Worm (Caenorhabditis elegans) whole organism, mixed stage, embryonic: ENCODE measurements around the gene myo-2.
A peak's percentile ranks its signal among the peaks of the same experiment; 100 is the strongest.

Source experiments
- M03D4.4 ChIP-seq: sonication (generic microtip); optimal IDR thresholded peaks from 2 replicates; lab custom pipeline; 2017; ENCODE audit warnings: mild to moderate bottlenecking, missing genetic modification characterization, missing compliant biosample characterization
- bed-3 ChIP-seq: fragments of 200-800 bp; sonication (Bioruptor generic); optimal IDR thresholded peaks from 3 replicates; lab custom pipeline; 2018; ENCODE audit warnings: mild to moderate bottlenecking, missing genetic modification characterization, moderate library complexity, missing compliant biosample characterization
- blmp-1 ChIP-seq: fragments of 150-350 bp; optimal IDR thresholded peaks from 2 replicates; lab custom pipeline; 2014; ENCODE audit warnings: missing biosample characterization, missing genetic modification characterization
- ceh-39 ChIP-seq: fragments of 150-350 bp; optimal IDR thresholded peaks from 2 replicates; lab custom pipeline; 2014; ENCODE audit warnings: missing biosample characterization, missing genetic modification characterization
- ceh-43 ChIP-seq: fragments of 200-800 bp; sonication (Bioruptor generic); optimal IDR thresholded peaks from 2 replicates; lab custom pipeline; 2018; ENCODE audit warnings: mild to moderate bottlenecking, missing genetic modification characterization, moderate library complexity, missing compliant biosample characterization
- ceh-83 ChIP-seq: fragments of 200-800 bp; sonication (Bioruptor generic); optimal IDR thresholded peaks from 2 replicates; lab custom pipeline; 2018; ENCODE audit warnings: mild to moderate bottlenecking, missing genetic modification characterization, missing compliant biosample characterization
- ces-1 ChIP-seq: fragments of 150-350 bp; optimal IDR thresholded peaks from 2 replicates; lab custom pipeline; 2014; ENCODE audit warnings: missing biosample characterization, missing genetic modification reagents, missing genetic modification characterization
- cnd-1 ChIP-seq: fragments of 200-800 bp; sonication (Bioruptor generic); optimal IDR thresholded peaks from 2 replicates; lab custom pipeline; 2018; ENCODE audit warnings: mild to moderate bottlenecking, missing genetic modification characterization, missing compliant biosample characterization
- drap-1 ChIP-seq: fragments of 200-800 bp; sonication (Bioruptor generic); optimal IDR thresholded peaks from 3 replicates; lab custom pipeline; 2018; ENCODE audit warnings: mild to moderate bottlenecking, missing genetic modification characterization, missing compliant biosample characterization
- elt-1 ChIP-seq: sonication (generic microtip); optimal IDR thresholded peaks from 2 replicates; lab custom pipeline; 2017; ENCODE audit warnings: missing genetic modification characterization, mild to moderate bottlenecking, missing compliant biosample characterization, antibody characterized with exemption, moderate library complexity, borderline replicate concordance; ENCODE audit not compliant: insufficient read depth
- elt-3 ChIP-seq: fragments of 150-350 bp; optimal IDR thresholded peaks from 2 replicates; lab custom pipeline; 2014; ENCODE audit warnings: missing biosample characterization, missing genetic modification characterization
- flh-1 ChIP-seq: fragments of 200-800 bp; sonication (Bioruptor generic); optimal IDR thresholded peaks from 2 replicates; lab custom pipeline; 2018; ENCODE audit warnings: mild to moderate bottlenecking, missing genetic modification characterization, moderate library complexity, missing compliant biosample characterization
- ham-2 ChIP-seq: fragments of 200-800 bp; sonication (Bioruptor generic); optimal IDR thresholded peaks from 2 replicates; lab custom pipeline; 2018; ENCODE audit warnings: mild to moderate bottlenecking, missing genetic modification characterization, missing compliant biosample characterization
- hlh-1 ChIP-seq: fragments of 150-350 bp; optimal IDR thresholded peaks from 2 replicates; lab custom pipeline; 2014; ENCODE audit warnings: missing biosample characterization, missing genetic modification reagents, missing genetic modification characterization
- lin-13 ChIP-seq: fragments of 150-350 bp; optimal IDR thresholded peaks from 2 replicates; lab custom pipeline; 2014; ENCODE audit warnings: missing biosample characterization, missing genetic modification characterization
- lin-32 ChIP-seq: fragments of 200-800 bp; sonication (Bioruptor generic); optimal IDR thresholded peaks from 2 replicates; lab custom pipeline; 2018; ENCODE audit warnings: mild to moderate bottlenecking, missing genetic modification characterization, missing compliant biosample characterization
- lsy-2 ChIP-seq: fragments of 150-350 bp; optimal IDR thresholded peaks from 2 replicates; lab custom pipeline; 2014; ENCODE audit warnings: missing biosample characterization, missing genetic modification characterization
- mab-5 ChIP-seq: fragments of 150-350 bp; optimal IDR thresholded peaks from 2 replicates; lab custom pipeline; 2014; ENCODE audit warnings: missing biosample characterization, missing genetic modification characterization
- mep-1 ChIP-seq: fragments of 150-350 bp; optimal IDR thresholded peaks from 2 replicates; lab custom pipeline; 2017; ENCODE audit warnings: missing biosample characterization, missing genetic modification reagents, missing genetic modification characterization, inconsistent platforms
- mls-2 ChIP-seq: sonication (generic microtip); optimal IDR thresholded peaks from 2 replicates; lab custom pipeline; 2016; ENCODE audit warnings: mild to moderate bottlenecking, missing genetic modification characterization, moderate library complexity, missing compliant biosample characterization
- nhr-12 ChIP-seq: fragments of 150-350 bp; optimal IDR thresholded peaks from 2 replicates; lab custom pipeline; 2014; ENCODE audit warnings: missing biosample characterization, missing genetic modification characterization
- nhr-2 ChIP-seq: fragments of 150-350 bp; optimal IDR thresholded peaks from 2 replicates; lab custom pipeline; 2014; ENCODE audit warnings: missing biosample characterization, missing genetic modification characterization
- nhr-237 ChIP-seq: fragments of 150-350 bp; optimal IDR thresholded peaks from 2 replicates; lab custom pipeline; 2014; ENCODE audit warnings: missing biosample characterization, missing genetic modification characterization
- nhr-28 ChIP-seq: fragments of 150-350 bp; optimal IDR thresholded peaks from 2 replicates; lab custom pipeline; 2014; ENCODE audit warnings: missing biosample characterization, missing genetic modification characterization
- nhr-76 ChIP-seq: sonication (generic microtip); optimal IDR thresholded peaks from 2 replicates; lab custom pipeline; 2017; ENCODE audit warnings: missing biosample characterization, missing genetic modification characterization
- pha-4 ChIP-seq: fragments of 150-350 bp; optimal IDR thresholded peaks from 2 replicates; lab custom pipeline; 2018; ENCODE audit warnings: missing biosample characterization, missing genetic modification reagents, missing genetic modification characterization
- sem-2 ChIP-seq: fragments of 200-800 bp; sonication (Bioruptor generic); optimal IDR thresholded peaks from 2 replicates; lab custom pipeline; 2018; ENCODE audit warnings: mild to moderate bottlenecking, missing genetic modification characterization, missing compliant biosample characterization
- snpc-4 ChIP-seq: fragments of 150-350 bp; optimal IDR thresholded peaks from 2 replicates; lab custom pipeline; 2014; ENCODE audit warnings: missing biosample characterization, missing genetic modification characterization
- sptf-1 ChIP-seq: sonication (generic microtip); optimal IDR thresholded peaks from 2 replicates; lab custom pipeline; 2017; ENCODE audit warnings: mild to moderate bottlenecking, missing genetic modification characterization, moderate library complexity, missing compliant biosample characterization
- tbx-8 ChIP-seq: fragments of 200-800 bp; sonication (Bioruptor generic); optimal IDR thresholded peaks from 2 replicates; lab custom pipeline; 2018; ENCODE audit warnings: mild to moderate bottlenecking, missing genetic modification characterization, moderate library complexity, missing compliant biosample characterization
- unc-120 ChIP-seq: sonication (generic microtip); optimal IDR thresholded peaks from 2 replicates; lab custom pipeline; 2017; ENCODE audit warnings: missing genetic modification characterization, missing compliant biosample characterization; ENCODE audit not compliant: poor library complexity, severe bottlenecking
- unc-39 ChIP-seq: fragments of 150-350 bp; optimal IDR thresholded peaks from 2 replicates; lab custom pipeline; 2014; ENCODE audit warnings: missing biosample characterization, missing genetic modification characterization
- unc-62 ChIP-seq: fragments of 150-350 bp; optimal IDR thresholded peaks from 2 replicates; lab custom pipeline; 2014; ENCODE audit warnings: missing biosample characterization, missing genetic modification reagents, missing genetic modification characterization
- zip-8 ChIP-seq: fragments of 150-350 bp; optimal IDR thresholded peaks from 2 replicates; lab custom pipeline; 2014; ENCODE audit warnings: missing biosample characterization, missing genetic modification characterization
- ztf-11 ChIP-seq: fragments of 150-350 bp; optimal IDR thresholded peaks from 2 replicates; lab custom pipeline; 2014; ENCODE audit warnings: missing biosample characterization, missing genetic modification characterization

Gene myo-2

DNA sequence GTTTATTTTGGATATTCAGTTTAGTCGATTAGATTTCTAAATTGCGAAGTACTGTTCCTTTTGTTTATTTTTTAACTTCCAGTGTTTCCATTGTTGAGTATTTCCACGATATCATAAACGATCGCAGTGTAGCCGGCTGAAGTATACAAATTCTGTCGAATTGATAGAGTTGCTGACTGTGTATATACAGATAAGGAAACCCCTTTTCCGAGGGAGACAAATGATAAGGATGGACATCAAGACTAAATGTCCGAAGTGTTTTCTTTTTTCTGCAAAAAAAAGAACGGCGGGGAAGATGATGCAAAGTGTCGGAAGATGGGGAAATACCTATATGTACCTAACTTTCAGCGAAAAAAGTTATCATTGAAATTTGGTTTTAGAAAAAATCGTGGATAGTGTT is 21.3 kb upstream of the myo-2 start:
- TF ChIP-seq nhr-28 (tag; lab: Kevin White, UChicago): no peak
- no peak for TF ChIP-seq flh-1
- no peak for TF ChIP-seq nhr-2 (tag; lab: Kevin White, UChicago)
- no peak for TF ChIP-seq mep-1
- no peak for TF ChIP-seq pha-4 (tag; lab: Kevin White, UChicago)
- TF ChIP-seq, all 35 proteins: peak for 0

DNA sequence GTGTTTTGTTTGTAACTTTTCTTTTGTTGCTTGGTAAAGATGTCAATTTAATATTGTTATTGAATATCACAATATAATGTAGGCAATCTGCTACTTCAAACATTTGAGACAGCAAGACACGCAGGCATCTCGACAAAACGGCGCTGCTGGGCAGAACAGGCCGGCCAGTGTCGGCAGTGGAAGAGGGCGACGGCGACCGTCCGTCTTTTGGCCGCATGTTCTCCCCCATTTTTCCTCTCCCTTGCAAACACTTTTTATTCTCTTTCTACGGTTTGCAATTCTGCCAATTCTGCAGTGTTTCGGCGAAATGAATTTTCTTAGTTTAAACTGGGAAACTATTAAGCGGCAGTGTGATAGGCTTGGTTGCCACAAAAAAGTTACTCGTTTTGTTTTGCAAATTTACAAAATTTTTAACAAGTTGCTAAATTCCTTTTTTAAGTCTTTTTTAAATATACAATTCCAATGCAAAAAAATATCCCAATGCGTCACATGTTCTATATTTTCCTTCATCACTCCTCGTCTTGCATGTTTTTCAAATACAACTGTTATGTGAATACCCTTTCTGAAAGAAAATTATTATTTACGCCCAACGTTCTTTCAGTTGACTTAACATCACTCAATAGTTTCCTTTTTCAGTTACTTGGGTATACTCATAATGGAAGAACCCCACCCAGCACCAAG is 18.5 kb upstream of the myo-2 start, which contains the start of gene T18D3.6:
T18D3.6 (plus strand) TSS at position 631 of the 681 bp plus-strand sequence.
- TF ChIP-seq ces-1 (GFP tag; lab: Kevin White, UChicago) (no peak), drap-1 (GFP tag; lab: Kevin White, UChicago) (no peak), unc-39 (no peak), mls-2 (no peak), elt-3 (tag; lab: Kevin White, UChicago) (no peak), bed-3 (GFP tag; lab: Kevin White, UChicago) (no peak), lsy-2 (no peak), blmp-1 (tag; lab: Kevin White, UChicago) (no peak), nhr-12 (tag; lab: Kevin White, UChicago) (no peak), flh-1 (no peak), zip-8 (tag; lab: Kevin White, UChicago) (no peak), ceh-39 (tag; lab: Kevin White, UChicago) (no peak), cnd-1 (tag; lab: Kevin White, UChicago) (no peak), ceh-83 (GFP tag; lab: Kevin White, UChicago) (no peak), elt-1 (no peak), hlh-1 (no peak), nhr-237 (tag; lab: Kevin White, UChicago) (no peak), ztf-11 (tag; lab: Kevin White, UChicago) (no peak)

DNA sequence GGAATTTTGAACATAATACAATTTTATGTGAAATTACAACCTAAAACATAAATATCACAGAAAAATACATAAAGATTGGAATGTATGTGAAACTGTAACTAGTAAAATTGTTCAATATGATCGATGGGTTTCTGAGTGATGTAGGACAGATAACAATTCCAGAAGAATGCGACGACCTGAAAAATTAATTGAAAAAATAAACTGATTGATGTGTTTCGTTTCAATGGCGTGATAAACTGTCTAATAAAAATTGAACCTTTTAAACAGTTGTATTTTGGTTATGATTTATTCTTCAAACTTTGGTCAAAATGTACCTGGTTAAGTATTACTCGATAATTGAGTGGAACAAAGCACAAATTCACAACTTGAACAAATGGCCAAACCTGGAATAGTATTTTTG is 16.6 kb upstream of the myo-2 start:
- TF ChIP-seq ztf-11 (tag; lab: Kevin White, UChicago) (no peak), sem-2 (no peak), pha-4 (tag; lab: Kevin White, UChicago) (no peak), mls-2 (no peak)

DNA sequence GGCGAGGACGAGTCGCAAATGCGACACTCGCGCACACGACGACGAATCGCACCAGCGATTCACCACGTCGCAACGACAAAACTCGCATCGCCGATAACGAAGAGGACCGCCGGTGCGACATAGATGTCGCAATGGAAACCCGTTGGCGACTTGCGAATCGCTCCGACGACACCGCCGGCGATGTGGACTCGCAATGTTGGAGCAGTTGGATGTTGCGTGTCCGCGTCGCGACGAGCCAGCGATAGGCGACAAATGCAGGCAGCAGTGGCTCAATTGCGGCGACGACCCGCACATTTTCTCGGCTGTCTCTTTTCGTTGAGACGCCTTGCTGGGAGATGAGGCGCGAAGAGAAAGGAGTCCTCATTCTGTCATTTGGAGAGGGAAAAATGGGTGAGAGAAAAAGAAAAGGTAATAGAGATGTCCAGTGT is 15.7 kb upstream of the myo-2 start:
- no peak for TF ChIP-seq nhr-12 (tag; lab: Kevin White, UChicago)
- peak; percentile 8 for TF ChIP-seq sem-2
- TF ChIP-seq unc-39: no peak
- no peak for TF ChIP-seq mep-1
- no peak for TF ChIP-seq nhr-237 (tag; lab: Kevin White, UChicago)
- TF ChIP-seq elt-1: no peak
- peak; percentile 4 for TF ChIP-seq lin-13 (tag; lab: Kevin White, UChicago)
- TF ChIP-seq bed-3 (GFP tag; lab: Kevin White, UChicago): no peak
- TF ChIP-seq unc-120: peak; percentile 40
- TF ChIP-seq lin-32 (GFP tag; lab: Kevin White, UChicago): peak; percentile 20
- peak; percentile 51 for TF ChIP-seq cnd-1 (tag; lab: Kevin White, UChicago)
- TF ChIP-seq ham-2 (GFP tag; lab: Kevin White, UChicago): no peak
- peak; percentile 47 for TF ChIP-seq sptf-1
- no peak for TF ChIP-seq zip-8 (tag; lab: Kevin White, UChicago)
- no peak for TF ChIP-seq pha-4 (tag; lab: Kevin White, UChicago)
- no peak for TF ChIP-seq hlh-1
- TF ChIP-seq lsy-2: no peak
- peak; percentile 37 for TF ChIP-seq unc-62 (GFP tag; lab: Kevin White, UChicago)
- no peak for TF ChIP-seq elt-3 (tag; lab: Kevin White, UChicago)
- TF ChIP-seq ces-1 (GFP tag; lab: Kevin White, UChicago): peak; percentile 31
- no peak for TF ChIP-seq ceh-39 (tag; lab: Kevin White, UChicago)
- no peak for TF ChIP-seq nhr-2 (tag; lab: Kevin White, UChicago)
- peak; percentile 86 for TF ChIP-seq mls-2
- TF ChIP-seq ceh-43: no peak
- no peak for TF ChIP-seq blmp-1 (tag; lab: Kevin White, UChicago)
- no peak for TF ChIP-seq tbx-8
- TF ChIP-seq M03D4.4: peak; percentile 54
- no peak for TF ChIP-seq ceh-83 (GFP tag; lab: Kevin White, UChicago)
- TF ChIP-seq flh-1: peak; percentile 18
- no peak for TF ChIP-seq mab-5 (tag; lab: Kevin White, UChicago)
- TF ChIP-seq ztf-11 (tag; lab: Kevin White, UChicago): peak; percentile 13
- no peak for TF ChIP-seq nhr-28 (tag; lab: Kevin White, UChicago)
- TF ChIP-seq nhr-76: no peak
- peak; percentile 64 for TF ChIP-seq drap-1 (GFP tag; lab: Kevin White, UChicago)
- no peak for TF ChIP-seq snpc-4 (tag; lab: Kevin White, UChicago)
